Worm (Caenorhabditis elegans) whole organism, L3 larva: ENCODE data around the gene fbxa-35.

Experiments used
- ZK546.5 ChIP-seq: sonication (generic microtip); optimal IDR thresholded peaks from 2 replicates; lab custom pipeline; 2017; ENCODE audit warnings: missing biosample characterization, missing genetic modification characterization
- elt-1 ChIP-seq: fragments of 150-350 bp; optimal IDR thresholded peaks from 2 replicates; lab custom pipeline; 2014; ENCODE audit warnings: missing biosample characterization, missing genetic modification characterization
- elt-2 ChIP-seq: sonication (generic microtip); optimal IDR thresholded peaks from 2 replicates; lab custom pipeline; 2016; ENCODE audit warnings: missing genetic modification reagents, mild to moderate bottlenecking, missing genetic modification characterization, missing compliant biosample characterization
- lin-15B ChIP-seq: fragments of 150-350 bp; optimal IDR thresholded peaks from 2 replicates; lab custom pipeline; 2014; ENCODE audit warnings: missing biosample characterization, missing genetic modification characterization
- lsy-12 ChIP-seq: sonication (generic microtip); optimal IDR thresholded peaks from 2 replicates; lab custom pipeline; 2016; ENCODE audit warnings: mild to moderate bottlenecking, missing genetic modification characterization, missing compliant biosample characterization
- mdl-1 ChIP-seq: fragments of 150-350 bp; optimal IDR thresholded peaks from 2 replicates; lab custom pipeline; 2014; ENCODE audit warnings: missing biosample characterization, missing genetic modification characterization
- nfya-1 ChIP-seq: sonication (generic microtip); optimal IDR thresholded peaks from 2 replicates; lab custom pipeline; 2017; ENCODE audit warnings: missing genetic modification characterization, mild to moderate bottlenecking, missing compliant biosample characterization, antibody characterized with exemption, moderate library complexity; ENCODE audit not compliant: insufficient read depth
- nhr-11 ChIP-seq: fragments of 150-350 bp; optimal IDR thresholded peaks from 2 replicates; lab custom pipeline; 2014; ENCODE audit warnings: missing biosample characterization, missing genetic modification characterization
- nhr-12 ChIP-seq: fragments of 150-350 bp; optimal IDR thresholded peaks from 2 replicates; lab custom pipeline; 2014; ENCODE audit warnings: missing biosample characterization, missing genetic modification characterization
- nhr-25 ChIP-seq: sonication (generic microtip); optimal IDR thresholded peaks from 2 replicates; lab custom pipeline; 2017; ENCODE audit warnings: missing biosample characterization, missing genetic modification characterization
- nhr-67 ChIP-seq: fragments of 150-350 bp; optimal IDR thresholded peaks from 2 replicates; lab custom pipeline; 2014; ENCODE audit warnings: missing biosample characterization, missing genetic modification characterization
- skn-1 ChIP-seq: fragments of 150-350 bp; optimal IDR thresholded peaks from 2 replicates; lab custom pipeline; 2014; ENCODE audit warnings: missing biosample characterization, missing genetic modification characterization
- unc-39 ChIP-seq: sonication (generic microtip); optimal IDR thresholded peaks from 4 replicates; lab custom pipeline; 2017; ENCODE audit warnings: missing biosample characterization, missing genetic modification characterization
- unc-62 ChIP-seq: fragments of 150-350 bp; sonication (generic microtip); optimal IDR thresholded peaks from 4 replicates; lab custom pipeline; 2014; ENCODE audit warnings: missing biosample characterization, missing genetic modification reagents, missing genetic modification characterization

DNA sequence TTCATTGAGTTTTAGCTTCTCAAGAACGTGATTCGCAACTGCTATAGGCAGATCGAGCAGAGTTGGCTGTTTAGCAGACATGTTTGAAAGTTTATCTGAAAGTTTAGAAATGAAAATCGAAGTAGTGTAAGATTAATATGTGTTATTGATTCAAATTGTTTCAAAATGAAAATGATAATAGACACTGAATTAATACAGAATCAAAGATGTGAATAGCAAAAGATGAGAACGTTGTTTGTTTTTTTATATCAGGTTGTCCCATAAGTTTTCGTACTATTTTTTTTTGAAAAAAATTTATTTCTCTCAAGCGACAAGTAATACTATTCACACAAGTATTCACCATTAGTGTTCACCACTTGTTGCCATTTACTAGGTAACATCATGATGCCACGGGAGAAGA, 2.3 kb upstream of the fbxa-35 start, which contains the start of gene fbxa-36:
- TF ChIP-seq nhr-25 (tag; lab: Kevin White, UChicago) (no peak), mdl-1 (tag; lab: Kevin White, UChicago) (no peak), nhr-12 (tag; lab: Kevin White, UChicago) (no peak), lin-15B (tag; lab: Kevin White, UChicago) (no peak), lsy-12 (tag; lab: Kevin White, UChicago) (no peak), elt-1 (no peak), nhr-67 (tag; lab: Kevin White, UChicago) (no peak), ZK546.5 (tag; lab: Kevin White, UChicago) (no peak), nhr-11 (tag; lab: Kevin White, UChicago) (no peak), unc-39 (tag; lab: Kevin White, UChicago) (no peak), nfya-1 (no peak), elt-2 (tag; lab: Kevin White, UChicago) (no peak), unc-62 (GFP tag; lab: Kevin White, UChicago) (no peak), skn-1 (tag; lab: Kevin White, UChicago) (no peak)
